Fruit fly (Drosophila melanogaster) whole organism, prepupa: ENCODE measurements around the gene CG31360.

ENCODE experiments used
- Blimp-1 ChIP-seq: fragments of 200-800 bp; sonication (Bioruptor generic); optimal IDR thresholded peaks from 3 replicates; lab custom pipeline; 2017; ENCODE audit warnings: missing biosample characterization, missing genetic modification characterization, mild to moderate bottlenecking, moderate library complexity, missing genetic modification reagents
- CG10631 ChIP-seq: fragments of 200-800 bp; sonication (Bioruptor generic); optimal IDR thresholded peaks from 2 replicates; lab custom pipeline; 2016; ENCODE audit warnings: missing biosample characterization, missing genetic modification characterization
- CG10669 ChIP-seq: fragments of 200-800 bp; sonication (Bioruptor generic); optimal IDR thresholded peaks from 3 replicates; lab custom pipeline; 2018; ENCODE audit warnings: missing biosample characterization, mild to moderate bottlenecking, missing genetic modification characterization, moderate library complexity
- CG11294 ChIP-seq: fragments of 200-800 bp; sonication (Bioruptor generic); IDR thresholded peaks from 2 replicates; pipeline ENCODE4 v1.3.6; 2022; ENCODE audit warnings: missing biosample characterization, missing genetic modification characterization
- CG11762 ChIP-seq: fragments of 200-800 bp; sonication (Bioruptor generic); optimal IDR thresholded peaks from 3 replicates; lab custom pipeline; 2016; ENCODE audit warnings: missing biosample characterization, missing genetic modification characterization; ENCODE audit not compliant: insufficient read depth
- CG11902 ChIP-seq: fragments of 200-800 bp; sonication (Bioruptor generic); optimal IDR thresholded peaks from 3 replicates; lab custom pipeline; 2016; ENCODE audit warnings: missing biosample characterization, missing genetic modification characterization
- CG15336 ChIP-seq: fragments of 200-800 bp; sonication (Bioruptor generic); IDR thresholded peaks from 2 replicates; pipeline ENCODE4 v1.3.6; 2022; ENCODE audit warnings: missing biosample characterization, missing genetic modification characterization
- CG1621 ChIP-seq: fragments of 200-800 bp; sonication (Bioruptor generic); optimal IDR thresholded peaks from 3 replicates; lab custom pipeline; 2018; ENCODE audit warnings: missing biosample characterization, mild to moderate bottlenecking, missing genetic modification characterization
- CG16779 ChIP-seq: fragments of 200-800 bp; sonication (Bioruptor generic); optimal IDR thresholded peaks from 3 replicates; lab custom pipeline; 2017; ENCODE audit warnings: missing biosample characterization, mild to moderate bottlenecking, missing genetic modification characterization
- CG3032 ChIP-seq: fragments of 200-800 bp; optimal IDR thresholded peaks from 2 replicates; lab custom pipeline; 2019; ENCODE audit warnings: missing biosample characterization, mild to moderate bottlenecking, missing genetic modification characterization, moderate library complexity
- CG32006 ChIP-seq: fragments of 200-800 bp; sonication (Bioruptor generic); optimal IDR thresholded peaks from 3 replicates; lab custom pipeline; 2017; ENCODE audit warnings: missing biosample characterization, mild to moderate bottlenecking, missing genetic modification characterization
- CG34406 ChIP-seq: fragments of 200-800 bp; sonication (Bioruptor generic); optimal IDR thresholded peaks from 3 replicates; lab custom pipeline; 2016; ENCODE audit warnings: missing biosample characterization, missing genetic modification characterization
- CG3919 ChIP-seq: fragments of 200-800 bp; sonication (Bioruptor generic); optimal IDR thresholded peaks from 3 replicates; lab custom pipeline; 2016; ENCODE audit warnings: missing biosample characterization, missing genetic modification characterization
- CG4318 ChIP-seq: fragments of 200-800 bp; sonication (Bioruptor generic); optimal IDR thresholded peaks from 3 replicates; lab custom pipeline; 2017; ENCODE audit warnings: missing biosample characterization, mild to moderate bottlenecking, missing genetic modification characterization
- CG6276 ChIP-seq: fragments of 200-800 bp; sonication (Bioruptor generic); optimal IDR thresholded peaks from 2 replicates; lab custom pipeline; 2017; ENCODE audit warnings: missing biosample characterization, mild to moderate bottlenecking, missing genetic modification characterization
- CG6792 ChIP-seq: fragments of 200-800 bp; sonication (Bioruptor generic); optimal IDR thresholded peaks from 3 replicates; lab custom pipeline; 2016; ENCODE audit warnings: missing biosample characterization, missing genetic modification characterization
- CG6808 ChIP-seq: fragments of 200-800 bp; sonication (Bioruptor generic); optimal IDR thresholded peaks from 3 replicates; lab custom pipeline; 2017; ENCODE audit warnings: missing biosample characterization, missing genetic modification characterization, mild to moderate bottlenecking, moderate library complexity, missing genetic modification reagents
- CG7368 ChIP-seq: fragments of 200-800 bp; sonication (Bioruptor generic); optimal IDR thresholded peaks from 3 replicates; lab custom pipeline; 2016; ENCODE audit warnings: missing biosample characterization, missing genetic modification characterization
- CG8119 ChIP-seq: fragments of 200-800 bp; sonication (Bioruptor generic); IDR thresholded peaks from 3 replicates; pipeline ENCODE4 v1.3.6; 2022; ENCODE audit warnings: missing biosample characterization, missing genetic modification characterization
- CG8632 ChIP-seq: fragments of 200-800 bp; sonication (Bioruptor generic); optimal IDR thresholded peaks from 3 replicates; lab custom pipeline; 2016; ENCODE audit warnings: missing biosample characterization, missing genetic modification characterization
- CG9139 ChIP-seq: fragments of 200-800 bp; sonication (Bioruptor generic); optimal IDR thresholded peaks from 3 replicates; lab custom pipeline; 2017; ENCODE audit warnings: missing biosample characterization, mild to moderate bottlenecking, missing genetic modification characterization
- Eip75B ChIP-seq: fragments of 200-800 bp; sonication (Bioruptor generic); optimal IDR thresholded peaks from 3 replicates; lab custom pipeline; 2016; ENCODE audit warnings: missing biosample characterization, missing genetic modification characterization
- Eip78C ChIP-seq: fragments of 200-800 bp; sonication (Bioruptor generic); peaks from one replicate; lab custom pipeline; 2016; ENCODE audit warnings: missing biosample characterization, missing genetic modification characterization
- Eip93F ChIP-seq: fragments of 200-800 bp; sonication (Bioruptor generic); optimal IDR thresholded peaks from 2 replicates; lab custom pipeline; 2016; ENCODE audit warnings: missing biosample characterization, mild to moderate bottlenecking, missing genetic modification characterization
- Ets96B ChIP-seq: fragments of 200-800 bp; optimal IDR thresholded peaks from 2 replicates; lab custom pipeline; 2019; ENCODE audit warnings: missing biosample characterization, mild to moderate bottlenecking, missing genetic modification characterization, moderate library complexity
- Gug ChIP-seq: fragments of 200-800 bp; sonication (Bioruptor generic); IDR thresholded peaks from 2 replicates; pipeline ENCODE4 v1.3.6; 2022; ENCODE audit warnings: missing biosample characterization, missing genetic modification characterization
- Hr38 ChIP-seq: sonication (Bioruptor generic); optimal IDR thresholded peaks from 2 replicates; lab custom pipeline; 2016; ENCODE audit warnings: missing biosample characterization, missing genetic modification characterization
- Hr39 ChIP-seq: fragments of 200-800 bp; sonication (Bioruptor generic); optimal IDR thresholded peaks from 2 replicates; lab custom pipeline; 2016; ENCODE audit warnings: missing biosample characterization, missing genetic modification characterization
- Lpt ChIP-seq: fragments of 200-800 bp; sonication (Bioruptor generic); optimal IDR thresholded peaks from 3 replicates; lab custom pipeline; 2016; ENCODE audit warnings: missing biosample characterization, missing genetic modification characterization
- Met ChIP-seq: fragments of 200-800 bp; sonication (Bioruptor generic); optimal IDR thresholded peaks from 3 replicates; lab custom pipeline; 2016; ENCODE audit warnings: missing biosample characterization, missing genetic modification characterization
- OdsH ChIP-seq: fragments of 200-800 bp; sonication (Bioruptor generic); optimal IDR thresholded peaks from 3 replicates; lab custom pipeline; 2016; ENCODE audit warnings: missing biosample characterization, missing genetic modification characterization
- Sox102F ChIP-seq: fragments of 200-800 bp; sonication (Bioruptor generic); optimal IDR thresholded peaks from 2 replicates; lab custom pipeline; 2016; ENCODE audit warnings: missing biosample characterization, mild to moderate bottlenecking, missing genetic modification characterization
- acj6 ChIP-seq: fragments of 200-800 bp; sonication (Bioruptor generic); optimal IDR thresholded peaks from 3 replicates; lab custom pipeline; 2016; ENCODE audit warnings: missing biosample characterization, missing genetic modification characterization
- cyc ChIP-seq: fragments of 200-800 bp; sonication (Bioruptor generic); optimal IDR thresholded peaks from 3 replicates; lab custom pipeline; 2016; ENCODE audit warnings: missing biosample characterization, missing genetic modification characterization
- dac ChIP-seq: fragments of 200-800 bp; sonication (Bioruptor generic); optimal IDR thresholded peaks from 2 replicates; lab custom pipeline; 2017; ENCODE audit warnings: missing biosample characterization, mild to moderate bottlenecking, missing genetic modification characterization
- dsx ChIP-seq: fragments of 200-800 bp; optimal IDR thresholded peaks from 3 replicates; lab custom pipeline; 2019; ENCODE audit warnings: missing biosample characterization, mild to moderate bottlenecking, missing genetic modification characterization, moderate library complexity; ENCODE audit not compliant: poor library complexity, severe bottlenecking
- eg ChIP-seq: fragments of 200-800 bp; sonication (Bioruptor generic); IDR thresholded peaks from 3 replicates; pipeline ENCODE4 v1.3.6; 2022; ENCODE audit warnings: missing biosample characterization, missing genetic modification characterization
- esn ChIP-seq: fragments of 200-800 bp; sonication (Bioruptor generic); optimal IDR thresholded peaks from 2 replicates; lab custom pipeline; 2016; ENCODE audit warnings: missing biosample characterization, mild to moderate bottlenecking, missing genetic modification characterization, moderate library complexity
- fd59A ChIP-seq: fragments of 200-800 bp; sonication (Bioruptor generic); optimal IDR thresholded peaks from 2 replicates; lab custom pipeline; 2017; ENCODE audit warnings: missing biosample characterization, mild to moderate bottlenecking, missing genetic modification characterization, missing genetic modification reagents
- fkh ChIP-seq: fragments of 200-800 bp; sonication (Bioruptor generic); optimal IDR thresholded peaks from 3 replicates; lab custom pipeline; 2017; ENCODE audit warnings: missing biosample characterization, mild to moderate bottlenecking, missing genetic modification characterization, moderate library complexity
- lz ChIP-seq: fragments of 200-800 bp; sonication (Bioruptor generic); optimal IDR thresholded peaks from 3 replicates; lab custom pipeline; 2016; ENCODE audit warnings: missing biosample characterization, missing genetic modification characterization
- net ChIP-seq: fragments of 200-800 bp; sonication (Bioruptor generic); optimal IDR thresholded peaks from 3 replicates; lab custom pipeline; 2016; ENCODE audit warnings: missing biosample characterization, missing genetic modification characterization
- pdm3 ChIP-seq: fragments of 200-800 bp; sonication (Bioruptor generic); optimal IDR thresholded peaks from 3 replicates; lab custom pipeline; 2016; ENCODE audit warnings: missing biosample characterization, missing genetic modification characterization
- salr ChIP-seq, 2 experiments: fragments of 200-800 bp; sonication (Bioruptor generic); optimal IDR thresholded peaks; 3 replicates each; lab custom pipeline; 2016 to 2018; ENCODE audit warnings: missing biosample characterization in 2 of 2, missing genetic modification characterization in 2 of 2, mild to moderate bottlenecking in 1 of 2
- svp ChIP-seq: fragments of 200-800 bp; sonication (Bioruptor generic); peaks from one replicate; lab custom pipeline; 2016; ENCODE audit warnings: missing biosample characterization, missing genetic modification characterization
- topi ChIP-seq: fragments of 200-800 bp; sonication (Bioruptor generic); optimal IDR thresholded peaks from 3 replicates; lab custom pipeline; 2016; ENCODE audit warnings: missing biosample characterization, missing genetic modification characterization
- vri ChIP-seq: fragments of 200-800 bp; sonication (Bioruptor generic); optimal IDR thresholded peaks from 3 replicates; lab custom pipeline; 2016; ENCODE audit warnings: missing biosample characterization, mild to moderate bottlenecking, missing genetic modification characterization

Gene CG31360

dm6 chr3R:17700488-17701130 lies 15.7 kb downstream of the CG31360 start (continued):
- TF ChIP-seq dsx = peak; percentile 98
- peak; percentile 99 for TF ChIP-seq CG8119 (GFP tag; lab: Robert Waterston, UW)
- no peak for TF ChIP-seq Hr38
- peak; percentile 99 for TF ChIP-seq Ets96B
- TF ChIP-seq svp (GFP tag; lab: Kevin White, UChicago) = peak; percentile 93
- TF ChIP-seq CG10631 (GFP tag; lab: Kevin White, UChicago) = peak; percentile 99
- peak; percentile 98 for TF ChIP-seq Eip78C (GFP tag; lab: Kevin White, UChicago)
- TF ChIP-seq CG32006 (GFP tag; lab: Kevin White, UChicago) = peak; percentile 99
- TF ChIP-seq CG15336 (GFP tag; lab: Robert Waterston, UW) = peak; percentile 99
- TF ChIP-seq pdm3 (GFP tag; lab: Kevin White, UChicago) = peak; percentile 92
- peak; percentile 99 for TF ChIP-seq CG8632 (GFP tag; lab: Kevin White, UChicago)
- TF ChIP-seq CG4318 (GFP tag; lab: Kevin White, UChicago) = peak; percentile 96
- TF ChIP-seq fd59A = peak; percentile 91
- TF ChIP-seq net (GFP tag; lab: Kevin White, UChicago) = peak; percentile 96
- peak; percentile 99 for TF ChIP-seq CG34406 (GFP tag; lab: Kevin White, UChicago)
- TF ChIP-seq CG10669 = peak; percentile 97
- TF ChIP-seq esn (GFP tag; lab: Kevin White, UChicago) = peak; percentile 98
- peak; percentile 98 for TF ChIP-seq eg (GFP tag; lab: Robert Waterston, UW)
- TF ChIP-seq Gug (GFP tag; lab: Robert Waterston, UW) = peak; percentile 97
- peak; percentile 83 for TF ChIP-seq CG1621
- peak; percentile 99 for TF ChIP-seq CG3032
- peak; percentile 96 for TF ChIP-seq CG11762 (GFP tag; lab: Kevin White, UChicago)
- TF ChIP-seq, all 60 proteins: peak for 59

dm6 chr3R:17701131-17701593 lies 16.3 kb downstream of the CG31360 start:
- TF ChIP-seq topi (GFP tag; lab: Kevin White, UChicago) = no peak
- TF ChIP-seq Eip75B = no peak
- no peak for TF ChIP-seq CG11902 (GFP tag; lab: Kevin White, UChicago)
- peak; percentile 21 for TF ChIP-seq Eip93F (GFP tag; lab: Kevin White, UChicago)
- no peak for TF ChIP-seq acj6 (GFP tag; lab: Kevin White, UChicago)
- no peak for TF ChIP-seq CG9139
- no peak for TF ChIP-seq CG7368 (GFP tag; lab: Kevin White, UChicago)
- TF ChIP-seq CG10669 = no peak
- TF ChIP-seq Gug (GFP tag; lab: Robert Waterston, UW) = no peak
- no peak for TF ChIP-seq Hr39
- no peak for TF ChIP-seq CG10631 (GFP tag; lab: Kevin White, UChicago)
- peak; percentile 53 for TF ChIP-seq Lpt (GFP tag; lab: Kevin White, UChicago)
- peak; percentile 4 for TF ChIP-seq cyc
- TF ChIP-seq vri (GFP tag; lab: Kevin White, UChicago) = peak; percentile 60
- no peak for TF ChIP-seq CG16779
- peak; percentile 12 for TF ChIP-seq CG1621
- TF ChIP-seq Ets96B = peak; percentile 20
- 0 out of 2 replicates have a peak, but pooled peaks have one; percentile 31 for TF ChIP-seq CG11294 (GFP tag; lab: Robert Waterston, UW)
- TF ChIP-seq CG11762 (GFP tag; lab: Kevin White, UChicago) = no peak
- peak; percentile 8 for TF ChIP-seq CG3032
- no peak for TF ChIP-seq fd59A
- TF ChIP-seq eg (GFP tag; lab: Robert Waterston, UW) = no peak
- peak in 1 of 2 experiments; percentile 42 for TF ChIP-seq salr (GFP tag; optimal IDR thresholded peaks at IDR 0.05; lab: Kevin White, UChicago)
- peak; percentile 2 for TF ChIP-seq CG3919
- TF ChIP-seq OdsH = no peak
- TF ChIP-seq CG32006 (GFP tag; lab: Kevin White, UChicago) = no peak
- no peak for TF ChIP-seq lz (GFP tag; lab: Kevin White, UChicago)
- TF ChIP-seq CG6792 (GFP tag; lab: Kevin White, UChicago) = peak; percentile 6
- no peak for TF ChIP-seq dac (GFP tag; lab: Kevin White, UChicago)
- no peak for TF ChIP-seq Hr38
- TF ChIP-seq CG6276 (GFP tag; lab: Kevin White, UChicago) = no peak
- TF ChIP-seq fkh = peak; percentile 39
- TF ChIP-seq CG8632 (GFP tag; lab: Kevin White, UChicago) = no peak
- TF ChIP-seq Met (GFP tag; lab: Kevin White, UChicago) = no peak
- peak; percentile 47; the same call in 1 of the 2 replicates for TF ChIP-seq CG15336 (GFP tag; lab: Robert Waterston, UW)
- no peak for TF ChIP-seq Blimp-1 (GFP tag; lab: Kevin White, UChicago)
- peak; percentile 40 for TF ChIP-seq dsx
- TF ChIP-seq CG6808 (GFP tag; lab: Kevin White, UChicago) = peak; percentile 5
- peak; percentile 39 for TF ChIP-seq Sox102F
